Worm (Caenorhabditis elegans) whole organism, young adult: Measurements from ENCODE around the gene tbce-1.

Experiments
- C06A6.2 ChIP-seq: fragments of 200-800 bp; sonication (Bioruptor generic); conservative IDR thresholded peaks from 2 replicates; pipeline ENCODE4 v1.3.6; 2022; ENCODE audit warnings: missing genetic modification characterization, missing compliant biosample characterization
- F33H1.4 ChIP-seq: fragments of 200-800 bp; sonication (Bioruptor generic); IDR thresholded peaks from 2 replicates; pipeline ENCODE4 v1.3.6; 2022; ENCODE audit warnings: missing genetic modification reagents, missing genetic modification characterization, missing compliant biosample characterization
- F37B4.10 ChIP-seq: fragments of 200-800 bp; sonication (Bioruptor generic); IDR thresholded peaks from 2 replicates; pipeline ENCODE4 v1.3.6; 2022; ENCODE audit warnings: missing genetic modification characterization, missing compliant biosample characterization
- ZK185.1 ChIP-seq: sonication (generic microtip); optimal IDR thresholded peaks from 2 replicates; lab custom pipeline; 2016; ENCODE audit warnings: mild to moderate bottlenecking, missing genetic modification characterization, missing compliant biosample characterization; ENCODE audit not compliant: poor library complexity, severe bottlenecking
- ama-1 ChIP-seq, 3 experiments: fragments of 150-350 bp in 1 of 3; sonication (generic microtip) in 2 of 3; optimal IDR thresholded peaks; 2 replicates each; lab custom pipeline; 2014 to 2018; ENCODE audit warnings: missing biosample characterization in 2 of 3, missing genetic modification characterization in 2 of 3, missing genetic modification reagents in 2 of 3
- aptf-3 ChIP-seq: fragments of 200-800 bp; sonication (Bioruptor generic); IDR thresholded peaks from 2 replicates; pipeline ENCODE4 v1.3.6; 2022; ENCODE audit warnings: missing genetic modification characterization, missing compliant biosample characterization
- attf-3 ChIP-seq: fragments of 200-800 bp; sonication (Bioruptor generic); conservative IDR thresholded peaks from 2 replicates; pipeline ENCODE4 v1.3.6; 2022; ENCODE audit warnings: missing genetic modification reagents, missing genetic modification characterization, missing compliant biosample characterization
- cebp-1 ChIP-seq, 2 experiments: fragments of 200-800 bp in 1 of 2; sonication (Bioruptor generic) in 1 of 2; sonication (generic microtip) in 1 of 2; IDR thresholded peaks in 1 of 2; optimal IDR thresholded peaks in 1 of 2; 2 replicates each; pipeline versions ENCODE4 v1.3.6 to Lab custom; 2017 to 2022; ENCODE audit warnings: missing compliant biosample characterization in 2 of 2, missing genetic modification characterization in 2 of 2, mild to moderate bottlenecking in 1 of 2, missing genetic modification reagents in 1 of 2, moderate library complexity in 1 of 2
- cebp-2 ChIP-seq: fragments of 200-800 bp; sonication (Bioruptor generic); IDR thresholded peaks from 2 replicates; pipeline ENCODE4 v1.3.6; 2022; ENCODE audit warnings: missing genetic modification characterization, missing compliant biosample characterization
- ceh-40 ChIP-seq: fragments of 200-800 bp; sonication (Bioruptor generic); IDR thresholded peaks from 2 replicates; pipeline ENCODE4 v1.3.6; 2022; ENCODE audit warnings: missing genetic modification characterization, missing compliant biosample characterization
- ceh-58 ChIP-seq: fragments of 200-800 bp; sonication (Bioruptor generic); IDR thresholded peaks from 2 replicates; pipeline ENCODE4 v1.3.6; 2022; ENCODE audit warnings: missing genetic modification characterization, missing compliant biosample characterization
- ceh-91 ChIP-seq: fragments of 200-800 bp; sonication (Bioruptor generic); IDR thresholded peaks from 2 replicates; pipeline ENCODE4 v1.3.6; 2022; ENCODE audit warnings: missing genetic modification reagents, missing genetic modification characterization, missing compliant biosample characterization
- dox-1 ChIP-seq: fragments of 200-800 bp; sonication (Bioruptor generic); IDR thresholded peaks from 2 replicates; pipeline ENCODE4 v1.3.6; 2022; ENCODE audit warnings: missing genetic modification reagents, missing genetic modification characterization, missing compliant biosample characterization
- egl-18 ChIP-seq: fragments of 200-800 bp; sonication (Bioruptor generic); IDR thresholded peaks from 2 replicates; pipeline ENCODE4 v1.3.6; 2022; ENCODE audit warnings: missing genetic modification reagents, missing genetic modification characterization, missing compliant biosample characterization
- gei-17 ChIP-seq: fragments of 200-800 bp; sonication (Bioruptor generic); optimal IDR thresholded peaks from 2 replicates; lab custom pipeline; 2018; ENCODE audit warnings: mild to moderate bottlenecking, missing genetic modification characterization, missing compliant biosample characterization
- let-526 ChIP-seq: fragments of 200-800 bp; sonication (Bioruptor generic); IDR thresholded peaks from 2 replicates; pipeline ENCODE4 v1.3.6; 2022; ENCODE audit warnings: missing genetic modification reagents, missing genetic modification characterization, missing compliant biosample characterization
- let-607 ChIP-seq, 2 experiments: fragments of 200-800 bp in 1 of 2; sonication (Bioruptor generic) in 1 of 2; sonication (generic microtip) in 1 of 2; optimal IDR thresholded peaks; 2 replicates each; lab custom pipeline; 2016 to 2018; ENCODE audit warnings: mild to moderate bottlenecking in 2 of 2, missing compliant biosample characterization in 2 of 2, missing genetic modification characterization in 2 of 2, moderate library complexity in 2 of 2, missing genotype in 1 of 2
- lin-26 ChIP-seq: fragments of 200-800 bp; sonication (Bioruptor generic); IDR thresholded peaks from 2 replicates; pipeline ENCODE4 v1.3.6; 2022; ENCODE audit warnings: missing genetic modification reagents, missing genetic modification characterization, missing compliant biosample characterization
- lsl-1 ChIP-seq: fragments of 200-800 bp; sonication (Bioruptor generic); optimal IDR thresholded peaks from 2 replicates; lab custom pipeline; 2018; ENCODE audit warnings: mild to moderate bottlenecking, missing genetic modification characterization, moderate library complexity, missing compliant biosample characterization
- lsy-27 ChIP-seq: sonication (generic microtip); optimal IDR thresholded peaks from 2 replicates; lab custom pipeline; 2017; ENCODE audit warnings: missing genetic modification characterization, mild to moderate bottlenecking, missing compliant biosample characterization, antibody characterized with exemption, missing genotype, borderline replicate concordance; ENCODE audit not compliant: insufficient read depth
- madf-6 ChIP-seq: fragments of 200-800 bp; sonication (Bioruptor generic); IDR thresholded peaks from 2 replicates; pipeline ENCODE4 v1.3.6; 2022; ENCODE audit warnings: missing genetic modification reagents, missing genetic modification characterization, missing compliant biosample characterization
- madf-8 ChIP-seq: fragments of 200-800 bp; sonication (Bioruptor generic); conservative IDR thresholded peaks from 2 replicates; pipeline ENCODE4 v1.3.6; 2022; ENCODE audit warnings: missing genetic modification reagents, missing genetic modification characterization, missing compliant biosample characterization
- nfya-1 ChIP-seq: sonication (generic microtip); optimal IDR thresholded peaks from 2 replicates; lab custom pipeline; 2017; ENCODE audit warnings: antibody characterized with exemption, missing compliant biosample characterization, missing genetic modification characterization, borderline replicate concordance; ENCODE audit not compliant: insufficient read depth
- nhr-179 ChIP-seq: sonication (generic microtip); optimal IDR thresholded peaks from 2 replicates; lab custom pipeline; 2016; ENCODE audit warnings: mild to moderate bottlenecking, missing genetic modification characterization, missing compliant biosample characterization
- nhr-90 ChIP-seq: sonication (generic microtip); optimal IDR thresholded peaks from 2 replicates; lab custom pipeline; 2016; ENCODE audit warnings: missing genotype, mild to moderate bottlenecking, missing genetic modification characterization, missing compliant biosample characterization
- repo-1 ChIP-seq: sonication (generic microtip); optimal IDR thresholded peaks from 2 replicates; lab custom pipeline; 2017; ENCODE audit warnings: mild to moderate bottlenecking, missing genetic modification characterization, missing compliant biosample characterization
- sdz-38 ChIP-seq: sonication (generic microtip); optimal IDR thresholded peaks from 2 replicates; lab custom pipeline; 2016; ENCODE audit warnings: missing genotype, missing genetic modification characterization, missing compliant biosample characterization
- ztf-22 ChIP-seq: fragments of 200-800 bp; sonication (Bioruptor generic); optimal IDR thresholded peaks from 2 replicates; lab custom pipeline; 2018; ENCODE audit warnings: mild to moderate bottlenecking, missing genetic modification characterization, moderate library complexity, missing compliant biosample characterization
- ztf-25 ChIP-seq: fragments of 200-800 bp; sonication (Bioruptor generic); IDR thresholded peaks from 2 replicates; pipeline ENCODE4 v1.3.6; 2022; ENCODE audit warnings: missing genetic modification reagents, missing genetic modification characterization, missing compliant biosample characterization
- ztf-28 ChIP-seq: fragments of 200-800 bp; sonication (Bioruptor generic); IDR thresholded peaks from 2 replicates; pipeline ENCODE4 v1.3.6; 2022; ENCODE audit warnings: missing genetic modification reagents, missing genetic modification characterization, missing compliant biosample characterization

Gene tbce-1

DNA sequence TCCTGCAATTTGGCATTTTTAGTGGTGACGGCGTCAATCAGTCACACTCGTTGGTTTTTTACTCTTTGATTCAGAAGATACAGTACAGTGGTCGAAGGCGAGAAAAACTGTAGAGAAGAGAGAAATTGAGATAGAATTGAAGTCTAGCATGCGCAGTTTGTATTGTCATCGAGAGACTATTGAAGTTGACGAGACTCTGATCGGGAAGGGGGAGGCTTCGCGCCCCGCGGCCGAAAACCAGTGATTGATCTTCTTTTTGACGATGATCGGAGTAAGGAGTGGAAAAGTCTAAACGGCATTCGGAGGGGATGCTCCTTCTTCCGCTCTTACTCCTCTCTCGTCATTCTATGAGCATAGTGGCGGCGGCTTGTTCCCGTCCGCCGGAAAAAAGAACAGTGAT is 7.4 kb downstream of the tbce-1 start (continued):
- TF ChIP-seq let-526 (GFP tag; lab: Robert Waterston, UW) = no peak
- no peak for TF ChIP-seq ztf-28 (GFP tag; lab: Robert Waterston, UW)
- 0 out of 2 replicates have a peak, but pooled peaks have one; percentile 21 for TF ChIP-seq lin-26
- no peak for TF ChIP-seq nhr-179 (tag; lab: Kevin White, UChicago)

DNA sequence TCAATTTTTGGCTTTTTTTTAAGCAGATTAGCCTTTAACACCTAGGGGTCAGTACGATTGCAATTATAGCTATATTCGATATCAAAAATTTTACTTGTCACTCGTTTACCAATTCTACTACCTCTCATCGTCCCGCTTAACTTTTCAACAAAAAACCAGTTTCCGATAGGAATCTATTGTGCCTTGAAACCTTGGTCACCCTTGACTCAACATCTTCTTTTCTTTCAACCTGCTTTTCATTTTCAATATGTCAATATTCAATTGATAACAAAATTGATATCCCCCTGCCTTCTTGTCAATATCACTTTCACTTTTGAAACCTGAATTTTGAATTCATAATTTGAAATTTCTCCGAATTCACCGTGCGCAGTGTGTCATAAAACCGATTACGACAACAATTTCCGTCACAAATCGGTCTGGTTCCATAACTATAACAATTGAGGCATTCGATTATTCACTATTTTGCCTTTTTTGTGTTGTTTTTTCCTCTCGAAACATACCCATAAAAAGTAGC is 8.2 kb downstream of the tbce-1 start:
- no peak for TF ChIP-seq nfya-1 (tag; lab: Kevin White, UChicago)
- TF ChIP-seq attf-3 (GFP tag; lab: Robert Waterston, UW) = no peak
- TF ChIP-seq F33H1.4 (GFP tag; lab: Robert Waterston, UW) = no peak
- no peak for TF ChIP-seq sdz-38 (tag; lab: Kevin White, UChicago)
- TF ChIP-seq ztf-22 (GFP tag; lab: Kevin White, UChicago) = no peak
- no peak for TF ChIP-seq F37B4.10 (GFP tag; lab: Robert Waterston, UW)
- TF ChIP-seq nhr-90 (tag; lab: Kevin White, UChicago) = no peak
- no peak for TF ChIP-seq ceh-91
- TF ChIP-seq cebp-1 (GFP tag; IDR thresholded peaks at IDR 0.05; lab: Robert Waterston, UW) = no peak
- TF ChIP-seq cebp-1 (tag; optimal IDR thresholded peaks at IDR 0.05; lab: Kevin White, UChicago) = no peak
- TF ChIP-seq ceh-58 (GFP tag; lab: Robert Waterston, UW) = no peak
- no peak for TF ChIP-seq lsy-27
- no peak for TF ChIP-seq cebp-2 (GFP tag; lab: Robert Waterston, UW)
- no peak for TF ChIP-seq ZK185.1
- TF ChIP-seq madf-8 (GFP tag; lab: Robert Waterston, UW) = no peak

- TF ChIP-seq egl-18 (GFP tag; lab: Robert Waterston, UW) = no peak
- TF ChIP-seq let-607 (tag; optimal IDR thresholded peaks at IDR 0.05; lab: Kevin White, UChicago) = no peak
- no peak for TF ChIP-seq ztf-25 (GFP tag; lab: Robert Waterston, UW)
- no peak for TF ChIP-seq lsl-1 (GFP tag; lab: Kevin White, UChicago)
These were observed 9.2 kb downstream of the tbce-1 start, which contains the start of gene vha-5 for ce11 chrIV:8303668-8304067. vha-5 (plus strand) TSS chrIV:8303968.

DNA sequence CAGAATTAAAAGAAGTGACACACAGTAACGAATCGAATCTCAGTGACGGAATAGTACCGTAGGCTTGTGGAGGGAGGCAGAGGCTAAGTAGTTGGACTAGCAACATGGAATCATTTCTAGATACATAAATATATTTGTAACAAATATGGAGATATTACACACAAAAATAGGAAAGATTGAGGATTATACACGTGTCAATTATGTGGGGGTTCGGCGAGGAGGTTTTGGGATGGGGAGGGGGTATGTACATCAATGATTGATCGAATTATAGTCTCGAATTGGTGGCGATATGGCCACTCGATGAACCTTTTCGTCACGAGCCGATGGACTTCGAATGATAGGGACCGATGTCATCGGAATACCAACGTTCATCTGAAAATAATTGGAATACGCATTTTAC is 12.9 kb downstream of the tbce-1 start:
- TF ChIP-seq aptf-3 (GFP tag; lab: Robert Waterston, UW) = no peak
- peak; percentile 59 for TF ChIP-seq repo-1 (tag; lab: Kevin White, UChicago)

- TF ChIP-seq C06A6.2 (no peak), gei-17 (GFP tag; lab: Kevin White, UChicago) (no peak), madf-6 (GFP tag; lab: Robert Waterston, UW) (no peak), dox-1 (GFP tag; lab: Robert Waterston, UW) (no peak), ama-1 (optimal IDR thresholded peaks at IDR 0.05; lab: Kevin White, UChicago) (no peak), ama-1 (GFP tag; optimal IDR thresholded peaks at IDR 0.05; lab: Kevin White, UChicago) (no peak), ceh-40 (GFP tag; lab: Robert Waterston, UW) (no peak)
These were observed 17.6 kb downstream of the tbce-1 start for ce11 chrIV:8312105-8312504.
